Worm (Caenorhabditis elegans) whole organism, young adult: ENCODE results near the gene lec-12.

Source experiments
- F37B4.10 ChIP-seq: fragments of 200-800 bp; sonication (Bioruptor generic); IDR thresholded peaks from 2 replicates; pipeline ENCODE4 v1.3.6; 2022; ENCODE audit warnings: missing genetic modification characterization, missing compliant biosample characterization
- F52B5.7 ChIP-seq: sonication (generic microtip); optimal IDR thresholded peaks from 2 replicates; lab custom pipeline; 2016; ENCODE audit warnings: mild to moderate bottlenecking, missing genetic modification characterization, missing compliant biosample characterization
- F57A8.1 ChIP-seq: fragments of 200-800 bp; sonication (Bioruptor generic); optimal IDR thresholded peaks from 2 replicates; lab custom pipeline; 2018; ENCODE audit warnings: mild to moderate bottlenecking, missing genetic modification characterization, moderate library complexity, missing compliant biosample characterization
- Y79H2A.3 ChIP-seq: fragments of 200-800 bp; sonication (Bioruptor generic); conservative IDR thresholded peaks from 2 replicates; pipeline ENCODE4 v1.3.6; 2022; ENCODE audit warnings: missing genetic modification reagents, missing genetic modification characterization, missing compliant biosample characterization
- Y95B8A.8 ChIP-seq: fragments of 200-800 bp; sonication (Bioruptor generic); IDR thresholded peaks from 2 replicates; pipeline ENCODE4 v1.3.6; 2022; ENCODE audit warnings: missing genetic modification reagents, missing genetic modification characterization, missing compliant biosample characterization
- ama-1 ChIP-seq, 3 experiments: fragments of 150-350 bp in 1 of 3; sonication (generic microtip) in 2 of 3; optimal IDR thresholded peaks; 2 replicates each; lab custom pipeline; 2014 to 2018; ENCODE audit warnings: missing biosample characterization in 2 of 3, missing genetic modification characterization in 2 of 3, missing genetic modification reagents in 2 of 3
- attf-5 ChIP-seq: fragments of 200-800 bp; sonication (Bioruptor generic); optimal IDR thresholded peaks from 2 replicates; lab custom pipeline; 2018; ENCODE audit warnings: mild to moderate bottlenecking, missing genetic modification characterization, missing compliant biosample characterization
- ceh-100 ChIP-seq: fragments of 200-800 bp; sonication (Bioruptor generic); IDR thresholded peaks from 2 replicates; pipeline ENCODE4 v1.3.6; 2022; ENCODE audit warnings: missing genetic modification reagents, missing genetic modification characterization, missing compliant biosample characterization
- ceh-91 ChIP-seq: fragments of 200-800 bp; sonication (Bioruptor generic); IDR thresholded peaks from 2 replicates; pipeline ENCODE4 v1.3.6; 2022; ENCODE audit warnings: missing genetic modification reagents, missing genetic modification characterization, missing compliant biosample characterization
- die-1 ChIP-seq: sonication (generic microtip); optimal IDR thresholded peaks from 2 replicates; lab custom pipeline; 2016; ENCODE audit warnings: missing genotype, mild to moderate bottlenecking, missing genetic modification characterization, missing compliant biosample characterization
- dox-1 ChIP-seq: fragments of 200-800 bp; sonication (Bioruptor generic); IDR thresholded peaks from 2 replicates; pipeline ENCODE4 v1.3.6; 2022; ENCODE audit warnings: missing genetic modification reagents, missing genetic modification characterization, missing compliant biosample characterization
- dpff-1 ChIP-seq: sonication (generic microtip); optimal IDR thresholded peaks from 2 replicates; lab custom pipeline; 2017; ENCODE audit warnings: mild to moderate bottlenecking, missing genetic modification characterization, missing compliant biosample characterization
- efl-1 ChIP-seq: fragments of 150-350 bp; optimal IDR thresholded peaks from 2 replicates; lab custom pipeline; 2014; ENCODE audit warnings: missing biosample characterization, missing genetic modification reagents, missing genetic modification characterization
- egrh-3 ChIP-seq: fragments of 200-800 bp; sonication (Bioruptor generic); IDR thresholded peaks from 2 replicates; pipeline ENCODE4 v1.3.6; 2022; ENCODE audit warnings: missing genetic modification reagents, missing genetic modification characterization, missing compliant biosample characterization
- him-1 ChIP-seq: sonication (generic microtip); optimal IDR thresholded peaks from 2 replicates; lab custom pipeline; 2016; ENCODE audit warnings: missing genotype, missing genetic modification reagents, missing genetic modification characterization, missing compliant biosample characterization
- hmg-1.2 ChIP-seq: fragments of 200-800 bp; sonication (Bioruptor generic); IDR thresholded peaks from 2 replicates; pipeline ENCODE4 v1.3.6; 2022; ENCODE audit warnings: missing genetic modification reagents, missing genetic modification characterization, missing compliant biosample characterization
- lag-1 ChIP-seq: fragments of 200-800 bp; sonication (Bioruptor generic); IDR thresholded peaks from 2 replicates; pipeline ENCODE4 v1.3.6; 2022; ENCODE audit warnings: missing genetic modification reagents, missing genetic modification characterization, missing compliant biosample characterization
- lin-26 ChIP-seq: fragments of 200-800 bp; sonication (Bioruptor generic); IDR thresholded peaks from 2 replicates; pipeline ENCODE4 v1.3.6; 2022; ENCODE audit warnings: missing genetic modification reagents, missing genetic modification characterization, missing compliant biosample characterization
- lin-35 ChIP-seq, 3 experiments: fragments of 150-350 bp in 2 of 3; sonication (generic microtip) in 1 of 3; optimal IDR thresholded peaks; 2 replicates each; lab custom pipeline; 2014 to 2018; ENCODE audit warnings: missing biosample characterization in 3 of 3, missing genetic modification characterization in 3 of 3, missing genetic modification reagents in 3 of 3
- lin-54 ChIP-seq: fragments of 200-800 bp; sonication (Bioruptor generic); optimal IDR thresholded peaks from 2 replicates; lab custom pipeline; 2018; ENCODE audit warnings: mild to moderate bottlenecking, missing genetic modification characterization, missing compliant biosample characterization
- madf-6 ChIP-seq: fragments of 200-800 bp; sonication (Bioruptor generic); IDR thresholded peaks from 2 replicates; pipeline ENCODE4 v1.3.6; 2022; ENCODE audit warnings: missing genetic modification reagents, missing genetic modification characterization, missing compliant biosample characterization
- madf-8 ChIP-seq: fragments of 200-800 bp; sonication (Bioruptor generic); conservative IDR thresholded peaks from 2 replicates; pipeline ENCODE4 v1.3.6; 2022; ENCODE audit warnings: missing genetic modification reagents, missing genetic modification characterization, missing compliant biosample characterization
- mcd-1 ChIP-seq: fragments of 200-800 bp; sonication (Bioruptor generic); IDR thresholded peaks from 2 replicates; pipeline ENCODE4 v1.3.6; 2022; ENCODE audit warnings: missing genetic modification reagents, missing genetic modification characterization, missing compliant biosample characterization
- mes-4 ChIP-seq: sonication (generic microtip); optimal IDR thresholded peaks from 2 replicates; lab custom pipeline; 2016; ENCODE audit warnings: missing genotype, missing genetic modification characterization, missing compliant biosample characterization
- nfyb-1 ChIP-seq: fragments of 200-800 bp; sonication (Bioruptor generic); IDR thresholded peaks from 2 replicates; pipeline ENCODE4 v1.3.6; 2022; ENCODE audit warnings: missing genetic modification reagents, missing genetic modification characterization, missing compliant biosample characterization
- pbrm-1 ChIP-seq: fragments of 200-800 bp; sonication (Bioruptor generic); IDR thresholded peaks from 2 replicates; pipeline ENCODE4 v1.3.6; 2022; ENCODE audit warnings: missing genetic modification reagents, missing genetic modification characterization, missing compliant biosample characterization
- rcor-1 ChIP-seq: fragments of 200-800 bp; sonication (Bioruptor generic); IDR thresholded peaks from 2 replicates; pipeline ENCODE4 v1.3.6; 2022; ENCODE audit warnings: missing genetic modification reagents, missing genetic modification characterization, missing compliant biosample characterization
- sea-2 ChIP-seq: fragments of 200-800 bp; sonication (Bioruptor generic); IDR thresholded peaks from 2 replicates; pipeline ENCODE4 v1.3.6; 2022; ENCODE audit warnings: missing genetic modification characterization, missing compliant biosample characterization
- snpc-3.4 ChIP-seq: sonication (generic microtip); optimal IDR thresholded peaks from 2 replicates; lab custom pipeline; 2017; ENCODE audit warnings: missing genetic modification characterization, mild to moderate bottlenecking, missing compliant biosample characterization, antibody characterized with exemption, moderate library complexity, missing genotype, missing genetic modification reagents
- snpc-4 ChIP-seq, 5 experiments: fragments of 150-350 bp in 1 of 5; sonication (generic microtip) in 4 of 5; optimal IDR thresholded peaks; 2 replicates each; lab custom pipeline; 2014 to 2018; ENCODE audit warnings: missing genetic modification characterization in 5 of 5, missing biosample characterization in 3 of 5, antibody characterized with exemption in 2 of 5, mild to moderate bottlenecking in 2 of 5, missing compliant biosample characterization in 2 of 5, missing genotype in 2 of 5, moderate library complexity in 2 of 5, missing genetic modification reagents in 1 of 5
- sptf-2 ChIP-seq: fragments of 200-800 bp; sonication (Bioruptor generic); optimal IDR thresholded peaks from 2 replicates; lab custom pipeline; 2018; ENCODE audit warnings: mild to moderate bottlenecking, missing genetic modification characterization, missing compliant biosample characterization
- unc-62 ChIP-seq: fragments of 150-350 bp; optimal IDR thresholded peaks from 2 replicates; lab custom pipeline; 2014; ENCODE audit warnings: missing biosample characterization, missing genetic modification reagents, missing genetic modification characterization
- xnd-1 ChIP-seq: sonication (generic microtip); optimal IDR thresholded peaks from 2 replicates; lab custom pipeline; 2016; ENCODE audit warnings: missing genotype, missing genetic modification reagents, missing genetic modification characterization, missing compliant biosample characterization
- zfh-2 ChIP-seq: fragments of 200-800 bp; sonication (Bioruptor generic); conservative IDR thresholded peaks from 2 replicates; pipeline ENCODE4 v1.3.6; 2022; ENCODE audit warnings: missing genetic modification reagents, missing genetic modification characterization, missing compliant biosample characterization
- ztf-3 ChIP-seq: fragments of 200-800 bp; sonication (Bioruptor generic); optimal IDR thresholded peaks from 2 replicates; lab custom pipeline; 2018; ENCODE audit warnings: mild to moderate bottlenecking, missing genetic modification characterization, missing compliant biosample characterization

The lec-12 gene

DNA sequence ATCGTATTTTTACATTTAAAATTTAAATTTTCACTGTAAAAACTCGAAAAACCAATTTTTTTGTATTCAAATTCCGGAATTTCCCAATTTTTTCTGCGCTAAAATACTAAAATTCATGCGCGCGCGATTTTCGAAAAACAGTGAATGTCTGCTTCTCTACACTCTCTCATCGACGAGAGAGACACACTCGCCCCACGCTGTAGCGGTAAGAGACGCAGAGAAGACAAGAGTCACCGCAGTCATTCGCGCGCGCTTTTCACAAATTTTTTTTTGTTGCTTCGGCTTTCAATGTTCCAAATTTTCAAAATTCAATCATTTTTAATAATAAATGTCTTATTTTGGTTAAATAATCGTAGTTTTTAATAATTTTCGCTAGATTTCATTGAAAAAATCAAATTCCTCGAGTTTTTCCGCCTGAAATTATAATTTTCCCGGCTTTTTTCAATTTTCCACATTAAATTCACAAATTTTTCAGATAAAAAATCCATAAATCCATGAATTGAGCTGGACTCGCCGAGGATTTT lies 18.4 kb upstream of the lec-12 start, which contains the start of gene arid-1 (continued):
- TF ChIP-seq mcd-1 (peak; percentile 60), F57A8.1 (GFP tag; lab: Kevin White, UChicago) (no peak), efl-1 (GFP tag; lab: Kevin White, UChicago) (peak; percentile 87), snpc-3.4 (tag; lab: Kevin White, UChicago) (peak; percentile 72), lin-54 (GFP tag; lab: Kevin White, UChicago) (peak; percentile 71), dpff-1 (tag; lab: Kevin White, UChicago) (no peak), madf-6 (GFP tag; lab: Robert Waterston, UW) (peak; percentile 83), Y95B8A.8 (GFP tag; lab: Robert Waterston, UW) (0 out of 2 replicates have a peak, but pooled peaks have one; percentile 11), ceh-100 (GFP tag; lab: Robert Waterston, UW) (peak; percentile 57), madf-8 (peak; percentile 62), hmg-1.2 (GFP tag; lab: Robert Waterston, UW) (peak; percentile 99), attf-5 (GFP tag; lab: Kevin White, UChicago) (peak; percentile 84), pbrm-1 (peak; percentile 29; the same call in 1 of the 2 replicates), lin-35 (GFP tag; optimal IDR thresholded peaks at IDR 0.05; lab: Kevin White, UChicago) (peak in 1 of 3 experiments; percentile 39), rcor-1 (GFP tag; lab: Robert Waterston, UW) (0 out of 2 replicates have a peak, but pooled peaks have one; percentile 39), him-1 (tag; lab: Kevin White, UChicago) (peak; percentile 37), xnd-1 (tag; lab: Kevin White, UChicago) (peak; percentile 46), snpc-4 (GFP tag; optimal IDR thresholded peaks at IDR 0.05; lab: Kevin White, UChicago) (no peak), snpc-4 (tag; optimal IDR thresholded peaks at IDR 0.05; lab: Kevin White, UChicago) (peak in 3 of 4 experiments; percentile 8 to 27 (median 17)), lin-26 (GFP tag; lab: Robert Waterston, UW) (no peak), Y79H2A.3 (GFP tag; lab: Robert Waterston, UW) (0 out of 2 replicates have a peak, but pooled peaks have one; percentile 38), nfyb-1 (0 out of 2 replicates have a peak, but pooled peaks have one; percentile 41)

DNA sequence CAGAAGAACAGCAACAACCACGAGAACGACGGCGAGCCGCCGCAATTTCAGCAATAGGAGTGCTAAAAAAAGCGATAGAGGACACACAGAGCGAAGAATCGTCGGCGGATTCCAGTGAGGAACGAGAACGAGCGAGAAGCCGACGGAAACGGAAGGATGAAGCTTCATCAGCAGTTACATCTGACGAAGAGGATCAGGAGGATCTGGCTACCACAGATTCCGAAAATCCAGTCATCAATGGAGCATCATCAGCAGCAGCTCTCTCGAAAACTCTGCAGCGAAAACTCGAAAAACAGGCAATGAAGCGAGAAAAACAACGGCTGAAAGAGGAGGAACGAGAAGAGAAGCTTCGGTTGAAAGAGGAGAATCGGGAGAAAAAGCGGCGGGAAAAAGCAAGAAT lies 14.7 kb upstream of the lec-12 start:
- TF ChIP-seq nfyb-1 (no peak), zfh-2 (GFP tag; lab: Robert Waterston, UW) (no peak)

DNA sequence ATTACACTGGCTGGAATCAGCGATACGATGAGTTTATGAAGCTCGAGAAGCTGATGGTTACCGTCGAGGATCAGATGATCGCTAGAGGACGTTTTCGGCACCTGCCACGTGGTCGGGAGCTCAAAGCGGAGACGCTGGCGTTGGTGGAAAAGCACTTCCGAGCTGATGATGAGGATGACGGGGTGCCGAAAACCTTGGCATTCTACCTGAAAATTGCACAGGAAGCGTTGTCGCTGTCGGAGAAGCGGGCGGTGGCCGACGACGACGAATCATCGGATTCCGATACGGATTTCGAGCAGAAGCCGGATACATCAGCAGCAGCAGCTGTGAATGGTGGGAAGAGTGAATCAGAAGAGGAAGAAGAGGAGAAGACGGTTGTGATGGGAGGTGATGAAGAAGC lies 9.4 kb upstream of the lec-12 start:
- TF ChIP-seq F37B4.10 (0 out of 2 replicates have a peak, but pooled peaks have one; percentile 20), sea-2 (no peak), egrh-3 (peak; percentile 47; the same call in 1 of the 2 replicates), zfh-2 (GFP tag; lab: Robert Waterston, UW) (peak; percentile 85), F52B5.7 (tag; lab: Kevin White, UChicago) (no peak)

DNA sequence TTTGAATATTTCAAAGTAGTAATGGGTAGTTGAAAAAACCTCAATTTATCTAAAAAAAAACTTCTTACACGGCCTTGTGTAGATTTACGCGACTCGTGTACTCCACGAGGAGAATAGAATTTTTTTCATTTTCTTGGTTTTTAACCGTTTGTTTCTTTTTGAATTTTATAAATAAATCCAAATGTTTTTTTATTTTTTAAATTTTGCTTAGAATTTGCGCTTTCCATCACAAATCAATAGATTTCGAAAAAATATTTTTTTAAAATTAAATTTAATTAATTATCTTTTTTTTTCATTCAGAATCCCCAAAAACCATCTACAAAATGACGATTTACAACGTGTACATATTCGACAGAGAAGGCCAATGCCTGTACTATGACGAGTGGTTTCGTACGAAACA lies 2.9 kb upstream of the lec-12 start, which contains the start of gene trpp-1:
TSS of gene trpp-1 (plus strand) at position 301 of the 400 bp plus-strand sequence.
- TF ChIP-seq him-1 (tag; lab: Kevin White, UChicago) (no peak), mes-4 (tag; lab: Kevin White, UChicago) (no peak), die-1 (no peak), ama-1 (optimal IDR thresholded peaks at IDR 0.05; lab: Kevin White, UChicago) (no peak), ama-1 (GFP tag; optimal IDR thresholded peaks at IDR 0.05; lab: Kevin White, UChicago) (no peak), ztf-3 (GFP tag; lab: Kevin White, UChicago) (no peak), ceh-91 (GFP tag; lab: Robert Waterston, UW) (no peak), sptf-2 (GFP tag; lab: Kevin White, UChicago) (no peak), F37B4.10 (no peak), unc-62 (no peak), snpc-3.4 (tag; lab: Kevin White, UChicago) (no peak), dox-1 (GFP tag; lab: Robert Waterston, UW) (no peak), lag-1 (no peak), ceh-100 (GFP tag; lab: Robert Waterston, UW) (no peak)
